Fruit fly (Drosophila melanogaster) whole organism, embryonic: Measurements from ENCODE around the gene VhaAC39-1.

Experiments used
- B-H2 ChIP-seq: fragments of 200-800 bp; sonication (Bioruptor generic); optimal IDR thresholded peaks from 2 replicates; lab custom pipeline; 2018; ENCODE audit warnings: missing biosample characterization, mild to moderate bottlenecking, missing genetic modification characterization
- CG10267 ChIP-seq: fragments of 200-800 bp; sonication (Bioruptor generic); optimal IDR thresholded peaks from 2 replicates; lab custom pipeline; 2018; ENCODE audit warnings: missing biosample characterization, mild to moderate bottlenecking, missing genetic modification characterization, moderate library complexity
- CG10543 ChIP-seq: fragments of 200-800 bp; sonication (Bioruptor generic); optimal IDR thresholded peaks from 3 replicates; lab custom pipeline; 2017; ENCODE audit warnings: missing biosample characterization, mild to moderate bottlenecking, missing genetic modification characterization, moderate library complexity
- CG13624 ChIP-seq: fragments of 200-800 bp; sonication (Bioruptor generic); optimal IDR thresholded peaks from 2 replicates; lab custom pipeline; 2016; ENCODE audit warnings: missing biosample characterization, missing genetic modification characterization
- CG15269 ChIP-seq: fragments of 200-800 bp; sonication (Bioruptor generic); optimal IDR thresholded peaks from 2 replicates; lab custom pipeline; 2018; ENCODE audit warnings: missing biosample characterization, mild to moderate bottlenecking, missing genetic modification characterization, moderate library complexity
- CG15514 ChIP-seq: fragments of 200-800 bp; sonication (Bioruptor generic); optimal IDR thresholded peaks from 3 replicates; lab custom pipeline; 2017; ENCODE audit warnings: missing biosample characterization, missing genetic modification characterization, mild to moderate bottlenecking, moderate library complexity, missing genetic modification reagents
- CG4854 ChIP-seq: fragments of 200-800 bp; sonication (Bioruptor generic); optimal IDR thresholded peaks from 2 replicates; lab custom pipeline; 2016; ENCODE audit warnings: missing biosample characterization, missing genetic modification characterization, inconsistent platforms
- CG7839 ChIP-seq: fragments of 200-800 bp; sonication (Bioruptor generic); optimal IDR thresholded peaks from 3 replicates; lab custom pipeline; 2018; ENCODE audit warnings: missing biosample characterization, mild to moderate bottlenecking, missing genetic modification characterization, moderate library complexity
- CG8290 ChIP-seq, 3 experiments: fragments of 200-800 bp; sonication (Bioruptor generic); optimal IDR thresholded peaks; 2 replicates each; lab custom pipeline; 2016 to 2019; ENCODE audit warnings: missing biosample characterization in 3 of 3, missing genetic modification characterization in 3 of 3, mild to moderate bottlenecking in 2 of 3, moderate library complexity in 1 of 3
- CG9215 ChIP-seq: fragments of 200-800 bp; sonication (Bioruptor generic); IDR thresholded peaks from 2 replicates; pipeline ENCODE4 v1.3.6; 2022; ENCODE audit warnings: missing biosample characterization, missing genetic modification characterization
- CG9932 ChIP-seq: fragments of 200-800 bp; sonication (Bioruptor generic); IDR thresholded peaks from 2 replicates; pipeline ENCODE4 v1.3.6; 2022; ENCODE audit warnings: missing biosample characterization, missing genetic modification characterization
- CTCF ChIP-seq: fragments of 200-800 bp; sonication (Bioruptor generic); optimal IDR thresholded peaks from 2 replicates; lab custom pipeline; 2017; ENCODE audit warnings: missing biosample characterization, mild to moderate bottlenecking, missing genetic modification characterization, moderate library complexity
- CoRest ChIP-seq: fragments of 200-800 bp; sonication (Bioruptor generic); optimal IDR thresholded peaks from 3 replicates; lab custom pipeline; 2018; ENCODE audit warnings: missing biosample characterization, mild to moderate bottlenecking, missing genetic modification characterization, moderate library complexity
- Dad ChIP-seq: fragments of 200-800 bp; sonication (Bioruptor generic); optimal IDR thresholded peaks from 3 replicates; lab custom pipeline; 2016; ENCODE audit warnings: missing biosample characterization, missing genetic modification characterization
- Dbx ChIP-seq: fragments of 200-800 bp; sonication (Bioruptor generic); IDR thresholded peaks from 3 replicates; pipeline ENCODE4 v1.3.6; 2022; ENCODE audit warnings: missing biosample characterization, missing genetic modification characterization
- Deaf1 ChIP-seq: fragments of 200-800 bp; optimal IDR thresholded peaks from 3 replicates; lab custom pipeline; 2019; ENCODE audit warnings: missing biosample characterization, mild to moderate bottlenecking, missing genetic modification characterization, moderate library complexity
- Dip3 ChIP-seq: fragments of 200-800 bp; sonication (Bioruptor generic); optimal IDR thresholded peaks from 3 replicates; lab custom pipeline; 2016; ENCODE audit warnings: missing biosample characterization, missing genetic modification characterization
- Dref ChIP-seq: fragments of 200-800 bp; sonication (Bioruptor generic); IDR thresholded peaks from 2 replicates; pipeline ENCODE4 v1.3.6; 2022; ENCODE audit warnings: missing biosample characterization, missing genetic modification characterization
- Ets97D ChIP-seq: fragments of 200-800 bp; sonication (Bioruptor generic); optimal IDR thresholded peaks from 3 replicates; lab custom pipeline; 2016; ENCODE audit warnings: missing biosample characterization, missing genetic modification characterization
- HLH3B ChIP-seq: fragments of 200-800 bp; sonication (Bioruptor generic); IDR thresholded peaks from 2 replicates; pipeline ENCODE4 v1.3.6; 2022; ENCODE audit warnings: missing biosample characterization, missing genetic modification characterization
- Hmr ChIP-seq: fragments of 200-800 bp; sonication (Bioruptor generic); optimal IDR thresholded peaks from 3 replicates; lab custom pipeline; 2017; ENCODE audit warnings: mild to moderate bottlenecking, missing biosample characterization, missing genetic modification reagents, missing genetic modification characterization
- Hsf ChIP-seq: fragments of 200-800 bp; sonication (Bioruptor generic); optimal IDR thresholded peaks from 3 replicates; lab custom pipeline; 2016; ENCODE audit warnings: missing biosample characterization, missing genetic modification characterization
- MBD-R2 ChIP-seq: fragments of 200-800 bp; sonication (Bioruptor generic); IDR thresholded peaks from 2 replicates; pipeline ENCODE4 v1.3.6; 2022; ENCODE audit warnings: missing biosample characterization, missing genetic modification characterization
- Meics ChIP-seq: fragments of 200-800 bp; sonication (Bioruptor generic); optimal IDR thresholded peaks from 2 replicates; lab custom pipeline; 2017; ENCODE audit warnings: missing biosample characterization, mild to moderate bottlenecking, missing genetic modification characterization
- Nf-YA ChIP-seq: fragments of 200-800 bp; sonication (Bioruptor generic); IDR thresholded peaks from 2 replicates; pipeline ENCODE4 v1.3.6; 2022; ENCODE audit warnings: missing biosample characterization, missing genetic modification characterization
- Nf-YC ChIP-seq: fragments of 200-800 bp; optimal IDR thresholded peaks from 3 replicates; lab custom pipeline; 2019; ENCODE audit warnings: missing biosample characterization, mild to moderate bottlenecking, missing genetic modification characterization, moderate library complexity
- NfI ChIP-seq: fragments of 200-800 bp; sonication (Bioruptor generic); optimal IDR thresholded peaks from 3 replicates; lab custom pipeline; 2018; ENCODE audit warnings: missing biosample characterization, mild to moderate bottlenecking, missing genetic modification characterization, moderate library complexity
- Pdp1 ChIP-seq, 2 experiments: fragments of 200-800 bp; sonication (Bioruptor generic); optimal IDR thresholded peaks; 3 replicates each; lab custom pipeline; 2016; ENCODE audit warnings: missing biosample characterization in 2 of 2, missing genetic modification characterization in 2 of 2, mild to moderate bottlenecking in 1 of 2, moderate library complexity in 1 of 2
- Sin3A ChIP-seq: fragments of >200 bp; optimal IDR thresholded peaks from 2 replicates; lab custom pipeline; 2018
- Sry-δ ChIP-seq: fragments of 200-800 bp; sonication (Bioruptor generic); optimal IDR thresholded peaks from 2 replicates; lab custom pipeline; 2016; ENCODE audit warnings: missing biosample characterization, missing genetic modification characterization
- Tbp ChIP-seq: fragments of >200 bp; optimal IDR thresholded peaks from 2 replicates; lab custom pipeline; 2018; ENCODE audit warnings: missing biosample characterization, missing genetic modification characterization
- Xbp1 ChIP-seq: fragments of 200-800 bp; sonication (Bioruptor generic); optimal IDR thresholded peaks from 3 replicates; lab custom pipeline; 2016; ENCODE audit warnings: missing biosample characterization, mild to moderate bottlenecking, missing genetic modification characterization
- ara ChIP-seq: fragments of 200-800 bp; sonication (Bioruptor generic); IDR thresholded peaks from 2 replicates; pipeline ENCODE4 v1.3.6; 2022; ENCODE audit warnings: missing biosample characterization, missing genetic modification characterization
- ase ChIP-seq: fragments of 200-800 bp; sonication (Bioruptor generic); IDR thresholded peaks from 3 replicates; pipeline ENCODE4 v1.3.6; 2022; ENCODE audit warnings: missing biosample characterization, missing genetic modification characterization
- chinmo ChIP-seq: fragments of 200-800 bp; sonication (Bioruptor generic); IDR thresholded peaks from 4 replicates; pipeline ENCODE4 v1.3.6; 2022; ENCODE audit warnings: missing biosample characterization, missing genetic modification characterization; ENCODE audit not compliant: partially characterized antibody
- ci ChIP-seq: fragments of 200-800 bp; sonication (Bioruptor generic); IDR thresholded peaks from 3 replicates; pipeline ENCODE4 v1.3.6; 2022; ENCODE audit warnings: missing biosample characterization, missing genetic modification characterization
- esg ChIP-seq: fragments of 200-800 bp; sonication (Bioruptor generic); conservative IDR thresholded peaks from 2 replicates; pipeline ENCODE4 v1.3.6; 2022; ENCODE audit warnings: missing biosample characterization, missing genetic modification characterization
- fu2 ChIP-seq: fragments of 200-800 bp; sonication (Bioruptor generic); optimal IDR thresholded peaks from 2 replicates; lab custom pipeline; 2016; ENCODE audit warnings: missing biosample characterization, missing genetic modification characterization
- gem ChIP-seq: fragments of 200-800 bp; sonication (Bioruptor generic); optimal IDR thresholded peaks from 2 replicates; lab custom pipeline; 2019; ENCODE audit warnings: missing biosample characterization, mild to moderate bottlenecking, missing genetic modification characterization, moderate library complexity
- grau ChIP-seq: fragments of 200-800 bp; optimal IDR thresholded peaks from 3 replicates; lab custom pipeline; 2019; ENCODE audit warnings: missing biosample characterization, mild to moderate bottlenecking, missing genetic modification characterization, moderate library complexity
- gsb-n ChIP-seq: fragments of 200-800 bp; sonication (Bioruptor generic); optimal IDR thresholded peaks from 3 replicates; lab custom pipeline; 2018; ENCODE audit warnings: missing biosample characterization, mild to moderate bottlenecking, missing genetic modification characterization
- ind ChIP-seq: fragments of 200-800 bp; sonication (Bioruptor generic); optimal IDR thresholded peaks from 3 replicates; lab custom pipeline; 2016; ENCODE audit warnings: missing biosample characterization, missing genetic modification characterization
- lmd ChIP-seq: fragments of 200-800 bp; sonication (Bioruptor generic); IDR thresholded peaks from 2 replicates; pipeline ENCODE4 v1.3.6; 2022; ENCODE audit warnings: missing biosample characterization, missing genetic modification characterization
- lov ChIP-seq, 2 experiments: fragments of 200-800 bp in 1 of 2; fragments of >200 bp in 1 of 2; sonication (Bioruptor generic) in 1 of 2; IDR thresholded peaks in 1 of 2; optimal IDR thresholded peaks in 1 of 2; 2 replicates in 1 of 2; 3 replicates in 1 of 2; pipeline versions ENCODE4 v1.3.6 to Lab custom; 2017 to 2022; ENCODE audit warnings: missing biosample characterization in 1 of 2, missing genetic modification characterization in 1 of 2
- phol ChIP-seq: fragments of 200-800 bp; sonication (Bioruptor generic); optimal IDR thresholded peaks from 3 replicates; lab custom pipeline; 2018; ENCODE audit warnings: missing biosample characterization, mild to moderate bottlenecking, missing genetic modification characterization, moderate library complexity
- pita ChIP-seq: fragments of 200-800 bp; sonication (Bioruptor generic); optimal IDR thresholded peaks from 2 replicates; lab custom pipeline; 2017; ENCODE audit warnings: missing biosample characterization, mild to moderate bottlenecking, missing genetic modification characterization
- row ChIP-seq: fragments of 200-800 bp; sonication (Bioruptor generic); IDR thresholded peaks from 3 replicates; pipeline ENCODE4 v1.3.6; 2022; ENCODE audit warnings: missing biosample characterization, missing genetic modification characterization
- ssp ChIP-seq: fragments of 200-800 bp; sonication (Bioruptor generic); IDR thresholded peaks from 2 replicates; pipeline ENCODE4 v1.3.6; 2022; ENCODE audit warnings: missing biosample characterization, missing genetic modification characterization
- sug ChIP-seq: fragments of 200-800 bp; optimal IDR thresholded peaks from 2 replicates; lab custom pipeline; 2019; ENCODE audit warnings: missing biosample characterization, mild to moderate bottlenecking, missing genetic modification characterization, moderate library complexity
- zen ChIP-seq: fragments of 200-800 bp; sonication (Bioruptor generic); optimal IDR thresholded peaks from 3 replicates; lab custom pipeline; 2018; ENCODE audit warnings: missing biosample characterization, mild to moderate bottlenecking, missing genetic modification characterization, moderate library complexity

Gene VhaAC39-1

dm6 chrX:3862319-3862919 lies 18.1 kb upstream of the VhaAC39-1 start (continued):
- no peak for TF ChIP-seq B-H2
- TF ChIP-seq Dad (GFP tag; lab: Kevin White, UChicago), result peak; percentile 6
- TF ChIP-seq HLH3B (GFP tag; lab: Robert Waterston, UW), result no peak
- peak; percentile 21 for TF ChIP-seq Hsf
- peak; percentile 34; the same call in 1 of the 3 replicates for TF ChIP-seq Dbx
- TF ChIP-seq chinmo (GFP tag; lab: Robert Waterston, UW), result peak; percentile 78; the same call in 1 of the 4 replicates
- TF ChIP-seq ara (GFP tag; lab: Robert Waterston, UW), result no peak
- TF ChIP-seq Sry-δ (GFP tag; lab: Kevin White, UChicago), result peak; percentile 16
- TF ChIP-seq Dref (GFP tag; lab: Robert Waterston, UW), result no peak
- TF ChIP-seq phol (tag; lab: Kevin White, UChicago), result peak; percentile 8
- TF ChIP-seq grau, result peak; percentile 7
- peak; percentile 46; the same call in 1 of the 2 replicates for TF ChIP-seq MBD-R2 (GFP tag; lab: Robert Waterston, UW)
- no peak for TF ChIP-seq Nf-YA (GFP tag; lab: Robert Waterston, UW)
- TF ChIP-seq Xbp1, result peak; percentile 35
- TF ChIP-seq sug, result peak; percentile 10
- peak in 1 of 2 experiments; percentile 30 for TF ChIP-seq Pdp1 (GFP tag; optimal IDR thresholded peaks at IDR 0.05; lab: Kevin White, UChicago)
- TF ChIP-seq CG8290 (GFP tag; optimal IDR thresholded peaks at IDR 0.05; lab: Kevin White, UChicago), result peak; percentile 82
- peak; percentile 11 to 74 for TF ChIP-seq CG8290 (tag; optimal IDR thresholded peaks at IDR 0.05; lab: Kevin White, UChicago)
- TF ChIP-seq Ets97D (GFP tag; lab: Kevin White, UChicago), result peak; percentile 36
- TF ChIP-seq ssp (GFP tag; lab: Robert Waterston, UW), result 0 out of 2 replicates have a peak, but pooled peaks have one; percentile 20
- TF ChIP-seq Tbp, result no peak
- TF ChIP-seq Meics (GFP tag; lab: Kevin White, UChicago), result no peak
- no peak for TF ChIP-seq esg (GFP tag; lab: Robert Waterston, UW)
- peak; percentile 36 for TF ChIP-seq CoRest (tag; lab: Kevin White, UChicago)
- no peak for TF ChIP-seq CG15269 (tag; lab: Kevin White, UChicago)
- peak; percentile 82 for TF ChIP-seq Deaf1 (tag; lab: Kevin White, UChicago)
- TF ChIP-seq CG9215 (GFP tag; lab: Robert Waterston, UW), result 0 out of 2 replicates have a peak, but pooled peaks have one; percentile 37
- TF ChIP-seq CG10267 (tag; lab: Kevin White, UChicago), result no peak
- no peak for TF ChIP-seq CG7839 (tag; lab: Kevin White, UChicago)
- TF ChIP-seq row (GFP tag; lab: Robert Waterston, UW), result peak; percentile 33; the same call in 2 of the 3 replicates
- TF ChIP-seq gem (tag; lab: Kevin White, UChicago), result peak; percentile 14
- TF ChIP-seq NfI (GFP tag; lab: Kevin White, UChicago), result peak; percentile 3
- no peak for TF ChIP-seq gsb-n (tag; lab: Kevin White, UChicago)
- TF ChIP-seq Dip3 (GFP tag; lab: Kevin White, UChicago), result peak; percentile 17
- peak; percentile 35 for TF ChIP-seq CG10543
- TF ChIP-seq CG9932 (GFP tag; lab: Robert Waterston, UW), result peak; percentile 67
- TF ChIP-seq ase, result no peak
- peak; percentile 39 for TF ChIP-seq Hmr
- peak; percentile 29 for TF ChIP-seq Nf-YC
- TF ChIP-seq CG13624 (GFP tag; lab: Kevin White, UChicago), result peak; percentile 73
- TF ChIP-seq ind (GFP tag; lab: Kevin White, UChicago), result peak; percentile 47
- no peak for TF ChIP-seq CG4854 (GFP tag; lab: Kevin White, UChicago)
- no peak for TF ChIP-seq lov (optimal IDR thresholded peaks at IDR 0.05; lab: Kevin White, UChicago)
- no peak for TF ChIP-seq lov (GFP tag; IDR thresholded peaks at IDR 0.05; lab: Robert Waterston, UW)
- peak; percentile 16 for TF ChIP-seq Sin3A
- TF ChIP-seq fu2 (GFP tag; lab: Kevin White, UChicago), result peak; percentile 1
- TF ChIP-seq pita (GFP tag; lab: Kevin White, UChicago), result peak; percentile 52
- peak; percentile 29 for TF ChIP-seq CG15514
- TF ChIP-seq ci, result no peak
- TF ChIP-seq CTCF (GFP tag; lab: Kevin White, UChicago), result peak; percentile 58
- TF ChIP-seq zen (tag; lab: Kevin White, UChicago), result peak; percentile 3
- no peak; the same call in 1 of the 2 replicates for TF ChIP-seq lmd (GFP tag; lab: Robert Waterston, UW)
